Worm (Caenorhabditis elegans): ENCODE results near the gene srx-118.

srx-118 gene

ce11 chrII:12570523-12570922 lies 44.9 kb downstream of the srx-118 start, which contains the start of gene Y38E10A.1:
Gene Y38E10A.1, minus strand, starts transcription at chrII:12570623.
- no peak for TF ChIP-seq madf-8 (GFP tag; conservative IDR thresholded peaks at IDR 0.05)
- TF ChIP-seq efl-1 (GFP tag; optimal IDR thresholded peaks at IDR 0.05): no peak
- no peak for TF ChIP-seq dpff-1 (tag; optimal IDR thresholded peaks at IDR 0.05)
- no peak for TF ChIP-seq D2030.7 (GFP tag; IDR thresholded peaks at IDR 0.05)
- no peak for TF ChIP-seq nhr-27 (tag; optimal IDR thresholded peaks at IDR 0.05)
- TF ChIP-seq aptf-2 (GFP tag; conservative IDR thresholded peaks at IDR 0.05): no peak
- TF ChIP-seq hlh-26 (GFP tag; conservative IDR thresholded peaks at IDR 0.05): no peak
- TF ChIP-seq ztf-3 (GFP tag; optimal IDR thresholded peaks at IDR 0.05): no peak
- no peak for TF ChIP-seq hrde-1 (tag; optimal IDR thresholded peaks at IDR 0.05; ENCODE audit: borderline replicate concordance)
- TF ChIP-seq unc-130 (GFP tag; optimal IDR thresholded peaks at IDR 0.05): no peak
- TF ChIP-seq zfh-2 (GFP tag; conservative IDR thresholded peaks at IDR 0.05): no peak
- no peak for TF ChIP-seq snpc-4 (GFP tag; optimal IDR thresholded peaks at IDR 0.05)
- no peak for TF ChIP-seq snpc-4 (tag; optimal IDR thresholded peaks at IDR 0.05)
- TF ChIP-seq let-526 (GFP tag; IDR thresholded peaks at IDR 0.05): no peak
- TF ChIP-seq egl-44 (GFP tag; IDR thresholded peaks at IDR 0.05): no peak
- no peak for TF ChIP-seq pha-4 (tag; optimal IDR thresholded peaks at IDR 0.05)
- no peak for TF ChIP-seq F33H1.4 (GFP tag; IDR thresholded peaks at IDR 0.05)

- TF ChIP-seq attf-3 (GFP tag; conservative IDR thresholded peaks at IDR 0.05) (no peak), lin-54 (GFP tag; optimal IDR thresholded peaks at IDR 0.05) (no peak), bed-2 (GFP tag; IDR thresholded peaks at IDR 0.05) (no peak), hlh-26 (GFP tag; conservative IDR thresholded peaks at IDR 0.05) (no peak), F49E8.2 (tag; optimal IDR thresholded peaks at IDR 0.05; ENCODE audit: insufficient read depth) (no peak), hsf-1 (GFP tag; IDR thresholded peaks at IDR 0.05) (no peak), T26A5.8 (tag; optimal IDR thresholded peaks at IDR 0.05) (no peak), atf-7 (tag; optimal IDR thresholded peaks at IDR 0.05) (no peak), nfyb-1 (GFP tag; IDR thresholded peaks at IDR 0.05) (no peak), hlh-12 (tag; optimal IDR thresholded peaks at IDR 0.05) (no peak), sptf-2 (GFP tag; optimal IDR thresholded peaks at IDR 0.05) (no peak)
Observed at ce11 chrII:12572760-12573159, 47.1 kb downstream of the srx-118 start, which contains the start of gene Y38E10A.35. Gene Y38E10A.35, minus strand, starts transcription at chrII:12572860.

ce11 chrII:12573541-12573940 lies 47.9 kb downstream of the srx-118 start, which contains the start of gene Y38E10A.2:
Gene Y38E10A.2, minus strand, starts transcription at chrII:12573641.
- TF ChIP-seq ccch-3 (GFP tag; optimal IDR thresholded peaks at IDR 0.05): no peak
- TF ChIP-seq madf-10 (tag; optimal IDR thresholded peaks at IDR 0.05): no peak
- TF ChIP-seq ztf-6 (GFP tag; IDR thresholded peaks at IDR 0.05): no peak
- no peak for TF ChIP-seq egl-18 (GFP tag; IDR thresholded peaks at IDR 0.05)

- no peak for TF ChIP-seq D2030.7 (GFP tag; IDR thresholded peaks at IDR 0.05)
- TF ChIP-seq hsf-1 (GFP tag; IDR thresholded peaks at IDR 0.05): no peak
- no peak for TF ChIP-seq F57A8.1 (GFP tag; optimal IDR thresholded peaks at IDR 0.05)
Observed at ce11 chrII:12574668-12575067, 49.0 kb downstream of the srx-118 start, which contains the start of gene Y38E10A.3. Gene Y38E10A.3, minus strand, starts transcription at chrII:12574768.
